Fruit fly (Drosophila melanogaster) whole organism, prepupa: ENCODE measurements around the gene IntS11.
A peak's percentile ranks its signal among the peaks of the same experiment; 100 is the strongest.

ENCODE experiments used
- CG10669 ChIP-seq: fragments of 200-800 bp; sonication (Bioruptor generic); optimal IDR thresholded peaks from 3 replicates; lab custom pipeline; 2018; ENCODE audit warnings: missing biosample characterization, mild to moderate bottlenecking, missing genetic modification characterization, moderate library complexity
- CG11294 ChIP-seq: fragments of 200-800 bp; sonication (Bioruptor generic); IDR thresholded peaks from 2 replicates; pipeline ENCODE4 v1.3.6; 2022; ENCODE audit warnings: missing biosample characterization, missing genetic modification characterization
- CG11902 ChIP-seq: fragments of 200-800 bp; sonication (Bioruptor generic); optimal IDR thresholded peaks from 3 replicates; lab custom pipeline; 2016; ENCODE audit warnings: missing biosample characterization, missing genetic modification characterization
- CG15336 ChIP-seq: fragments of 200-800 bp; sonication (Bioruptor generic); IDR thresholded peaks from 2 replicates; pipeline ENCODE4 v1.3.6; 2022; ENCODE audit warnings: missing biosample characterization, missing genetic modification characterization
- CG1621 ChIP-seq: fragments of 200-800 bp; sonication (Bioruptor generic); optimal IDR thresholded peaks from 3 replicates; lab custom pipeline; 2018; ENCODE audit warnings: missing biosample characterization, mild to moderate bottlenecking, missing genetic modification characterization
- CG16779 ChIP-seq: fragments of 200-800 bp; sonication (Bioruptor generic); optimal IDR thresholded peaks from 3 replicates; lab custom pipeline; 2017; ENCODE audit warnings: missing biosample characterization, mild to moderate bottlenecking, missing genetic modification characterization
- CG32006 ChIP-seq: fragments of 200-800 bp; sonication (Bioruptor generic); optimal IDR thresholded peaks from 3 replicates; lab custom pipeline; 2017; ENCODE audit warnings: missing biosample characterization, mild to moderate bottlenecking, missing genetic modification characterization
- CG3919 ChIP-seq: fragments of 200-800 bp; sonication (Bioruptor generic); optimal IDR thresholded peaks from 3 replicates; lab custom pipeline; 2016; ENCODE audit warnings: missing biosample characterization, missing genetic modification characterization
- CG4318 ChIP-seq: fragments of 200-800 bp; sonication (Bioruptor generic); optimal IDR thresholded peaks from 3 replicates; lab custom pipeline; 2017; ENCODE audit warnings: missing biosample characterization, mild to moderate bottlenecking, missing genetic modification characterization
- CG6163 ChIP-seq: fragments of 200-800 bp; sonication (Bioruptor generic); IDR thresholded peaks from 3 replicates; pipeline ENCODE4 v1.3.6; 2022; ENCODE audit warnings: missing biosample characterization, missing genetic modification characterization
- CG6276 ChIP-seq: fragments of 200-800 bp; sonication (Bioruptor generic); optimal IDR thresholded peaks from 2 replicates; lab custom pipeline; 2017; ENCODE audit warnings: missing biosample characterization, mild to moderate bottlenecking, missing genetic modification characterization
- CG6792 ChIP-seq: fragments of 200-800 bp; sonication (Bioruptor generic); optimal IDR thresholded peaks from 3 replicates; lab custom pipeline; 2016; ENCODE audit warnings: missing biosample characterization, missing genetic modification characterization
- CG6808 ChIP-seq: fragments of 200-800 bp; sonication (Bioruptor generic); optimal IDR thresholded peaks from 3 replicates; lab custom pipeline; 2017; ENCODE audit warnings: missing biosample characterization, missing genetic modification characterization, mild to moderate bottlenecking, moderate library complexity, missing genetic modification reagents
- CG6854 ChIP-seq: fragments of 200-800 bp; sonication (Bioruptor generic); optimal IDR thresholded peaks from 2 replicates; lab custom pipeline; 2017; ENCODE audit warnings: missing biosample characterization, mild to moderate bottlenecking, missing genetic modification characterization
- CG8119 ChIP-seq: fragments of 200-800 bp; sonication (Bioruptor generic); IDR thresholded peaks from 3 replicates; pipeline ENCODE4 v1.3.6; 2022; ENCODE audit warnings: missing biosample characterization, missing genetic modification characterization
- CG9139 ChIP-seq: fragments of 200-800 bp; sonication (Bioruptor generic); optimal IDR thresholded peaks from 3 replicates; lab custom pipeline; 2017; ENCODE audit warnings: missing biosample characterization, mild to moderate bottlenecking, missing genetic modification characterization
- Eip75B ChIP-seq: fragments of 200-800 bp; sonication (Bioruptor generic); optimal IDR thresholded peaks from 3 replicates; lab custom pipeline; 2016; ENCODE audit warnings: missing biosample characterization, missing genetic modification characterization
- Eip93F ChIP-seq: fragments of 200-800 bp; sonication (Bioruptor generic); optimal IDR thresholded peaks from 2 replicates; lab custom pipeline; 2016; ENCODE audit warnings: missing biosample characterization, mild to moderate bottlenecking, missing genetic modification characterization
- Ets21C ChIP-seq: fragments of 200-800 bp; sonication (Bioruptor generic); optimal IDR thresholded peaks from 3 replicates; lab custom pipeline; 2016; ENCODE audit warnings: missing biosample characterization, missing genetic modification characterization
- Hr4 ChIP-seq: fragments of 200-800 bp; sonication (Bioruptor generic); optimal IDR thresholded peaks from 3 replicates; lab custom pipeline; 2016; ENCODE audit warnings: missing biosample characterization, missing genetic modification characterization
- Lpt ChIP-seq: fragments of 200-800 bp; sonication (Bioruptor generic); optimal IDR thresholded peaks from 3 replicates; lab custom pipeline; 2016; ENCODE audit warnings: missing biosample characterization, missing genetic modification characterization
- OdsH ChIP-seq: fragments of 200-800 bp; sonication (Bioruptor generic); optimal IDR thresholded peaks from 3 replicates; lab custom pipeline; 2016; ENCODE audit warnings: missing biosample characterization, missing genetic modification characterization
- Sox102F ChIP-seq: fragments of 200-800 bp; sonication (Bioruptor generic); optimal IDR thresholded peaks from 2 replicates; lab custom pipeline; 2016; ENCODE audit warnings: missing biosample characterization, mild to moderate bottlenecking, missing genetic modification characterization
- Sox14 ChIP-seq: fragments of 200-800 bp; sonication (Bioruptor generic); optimal IDR thresholded peaks from 3 replicates; lab custom pipeline; 2016; ENCODE audit warnings: missing biosample characterization, missing genetic modification characterization
- achi ChIP-seq: fragments of 200-800 bp; sonication (Bioruptor generic); optimal IDR thresholded peaks from 3 replicates; lab custom pipeline; 2016; ENCODE audit warnings: missing biosample characterization, missing genetic modification characterization
- acj6 ChIP-seq: fragments of 200-800 bp; sonication (Bioruptor generic); optimal IDR thresholded peaks from 3 replicates; lab custom pipeline; 2016; ENCODE audit warnings: missing biosample characterization, missing genetic modification characterization
- cyc ChIP-seq: fragments of 200-800 bp; sonication (Bioruptor generic); optimal IDR thresholded peaks from 3 replicates; lab custom pipeline; 2016; ENCODE audit warnings: missing biosample characterization, missing genetic modification characterization
- eg ChIP-seq: fragments of 200-800 bp; sonication (Bioruptor generic); IDR thresholded peaks from 3 replicates; pipeline ENCODE4 v1.3.6; 2022; ENCODE audit warnings: missing biosample characterization, missing genetic modification characterization
- esn ChIP-seq: fragments of 200-800 bp; sonication (Bioruptor generic); optimal IDR thresholded peaks from 2 replicates; lab custom pipeline; 2016; ENCODE audit warnings: missing biosample characterization, mild to moderate bottlenecking, missing genetic modification characterization, moderate library complexity
- fkh ChIP-seq: fragments of 200-800 bp; sonication (Bioruptor generic); optimal IDR thresholded peaks from 3 replicates; lab custom pipeline; 2017; ENCODE audit warnings: missing biosample characterization, mild to moderate bottlenecking, missing genetic modification characterization, moderate library complexity
- net ChIP-seq: fragments of 200-800 bp; sonication (Bioruptor generic); optimal IDR thresholded peaks from 3 replicates; lab custom pipeline; 2016; ENCODE audit warnings: missing biosample characterization, missing genetic modification characterization
- pdm3 ChIP-seq: fragments of 200-800 bp; sonication (Bioruptor generic); optimal IDR thresholded peaks from 3 replicates; lab custom pipeline; 2016; ENCODE audit warnings: missing biosample characterization, missing genetic modification characterization
- ss ChIP-seq, 2 experiments: fragments of 200-800 bp; sonication (Bioruptor generic); optimal IDR thresholded peaks; 2 replicates in 1 of 2; 3 replicates in 1 of 2; lab custom pipeline; 2017 to 2018; ENCODE audit warnings: mild to moderate bottlenecking in 2 of 2, missing biosample characterization in 2 of 2, missing genetic modification characterization in 2 of 2, moderate library complexity in 1 of 2
- svp ChIP-seq: fragments of 200-800 bp; sonication (Bioruptor generic); peaks from one replicate; lab custom pipeline; 2016; ENCODE audit warnings: missing biosample characterization, missing genetic modification characterization
- topi ChIP-seq: fragments of 200-800 bp; sonication (Bioruptor generic); optimal IDR thresholded peaks from 3 replicates; lab custom pipeline; 2016; ENCODE audit warnings: missing biosample characterization, missing genetic modification characterization

The IntS11 gene

DNA sequence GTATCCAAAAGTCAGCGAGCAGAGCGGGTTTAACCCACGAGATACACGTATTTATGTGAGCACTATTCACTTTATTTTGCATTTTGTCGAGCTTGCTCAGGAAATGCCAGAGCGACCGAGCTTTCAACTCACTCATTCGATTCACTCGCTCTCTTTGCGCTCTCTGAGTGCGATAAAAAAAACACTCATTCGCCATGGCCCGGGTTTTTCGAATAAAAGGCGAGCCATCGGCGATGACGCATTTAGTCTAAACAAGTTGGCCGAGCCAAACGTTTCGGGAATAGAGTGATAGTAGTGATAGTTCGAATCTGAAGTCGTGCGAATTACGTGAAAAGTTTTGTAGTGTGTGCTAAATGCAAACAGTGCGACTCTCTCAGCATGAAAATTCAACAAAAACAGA, 37.2 kb downstream of the IntS11 start (continued):
- peak; percentile 45 for TF ChIP-seq CG6808 (GFP tag; lab: Kevin White, UChicago)
- TF ChIP-seq CG11294 (GFP tag; lab: Robert Waterston, UW) = no peak
- peak; percentile 25 for TF ChIP-seq CG3919 (GFP tag; lab: Kevin White, UChicago)
- peak; percentile 28 for TF ChIP-seq Eip75B (GFP tag; lab: Kevin White, UChicago)
- peak; percentile 34 for TF ChIP-seq esn (GFP tag; lab: Kevin White, UChicago)
- TF ChIP-seq CG6854 (GFP tag; lab: Kevin White, UChicago) = peak; percentile 79
- peak; percentile 44; the same call in 1 of the 3 replicates for TF ChIP-seq eg
- TF ChIP-seq pdm3 = no peak
- TF ChIP-seq fkh = peak; percentile 82
- no peak for TF ChIP-seq CG6792
- peak; percentile 45 for TF ChIP-seq CG16779 (tag; lab: Kevin White, UChicago)
- TF ChIP-seq svp (GFP tag; lab: Kevin White, UChicago) = peak; percentile 69
- peak; percentile 60 for TF ChIP-seq Eip93F
- peak; percentile 14 for TF ChIP-seq CG10669 (GFP tag; lab: Kevin White, UChicago)
- TF ChIP-seq topi (GFP tag; lab: Kevin White, UChicago) = peak; percentile 26
- no peak for TF ChIP-seq achi (GFP tag; lab: Kevin White, UChicago)
- no peak for TF ChIP-seq CG1621 (tag; lab: Kevin White, UChicago)
- TF ChIP-seq OdsH (GFP tag; lab: Kevin White, UChicago) = no peak
- no peak for TF ChIP-seq Ets21C (GFP tag; lab: Kevin White, UChicago)
- TF ChIP-seq net (GFP tag; lab: Kevin White, UChicago) = peak; percentile 48
- TF ChIP-seq CG8119 = peak; percentile 46; the same call in 1 of the 3 replicates
- TF ChIP-seq CG9139 (GFP tag; lab: Kevin White, UChicago) = peak; percentile 63
- no peak for TF ChIP-seq CG11902
- TF ChIP-seq, all 60 proteins: peak for 26

DNA sequence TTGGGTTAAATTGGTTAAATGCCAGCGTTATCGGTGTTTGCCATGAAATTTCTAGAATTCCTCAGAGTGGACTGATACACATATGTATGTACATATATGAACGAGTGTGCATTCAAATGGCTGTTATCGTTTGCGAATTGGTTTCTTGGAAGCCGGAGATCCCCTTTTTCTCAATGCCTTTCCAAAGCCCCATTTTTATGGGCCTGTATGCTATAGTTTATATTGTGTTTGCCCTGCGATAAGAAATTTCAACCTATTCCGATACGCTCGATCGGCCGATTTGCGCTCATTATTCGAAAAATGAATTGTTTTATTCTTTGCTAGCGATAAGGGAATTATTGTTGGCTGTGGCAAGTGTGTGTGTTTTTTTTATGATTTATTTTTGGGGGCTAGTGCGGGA, 38.1 kb downstream of the IntS11 start:
- TF ChIP-seq svp (GFP tag; lab: Kevin White, UChicago) (peak; percentile 53), acj6 (no peak), CG1621 (tag; lab: Kevin White, UChicago) (no peak)
- TF ChIP-seq, all 60 proteins: peak for 1

DNA sequence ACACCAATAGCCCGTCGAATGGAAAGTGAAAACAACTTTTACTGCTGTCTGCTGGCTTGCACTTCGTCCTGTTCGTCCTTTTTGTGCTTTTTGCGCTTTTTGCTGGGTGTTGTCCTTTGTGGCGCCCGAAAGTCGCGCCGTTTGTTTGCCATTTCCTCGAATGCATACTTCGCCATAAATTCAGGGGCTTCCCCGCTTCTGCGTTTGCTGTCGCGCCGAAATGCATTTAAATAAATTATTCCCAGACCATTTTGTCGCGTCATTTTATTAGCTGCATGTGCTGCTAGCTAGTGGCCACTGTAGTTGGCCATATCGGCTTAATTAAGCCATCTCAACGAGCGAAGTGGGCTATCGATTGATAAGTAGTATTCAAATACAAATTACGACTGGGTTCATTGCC, 40.1 kb downstream of the IntS11 start:
- TF ChIP-seq eg (no peak), achi (GFP tag; lab: Kevin White, UChicago) (no peak), Sox102F (no peak), CG6854 (GFP tag; lab: Kevin White, UChicago) (no peak), CG6163 (GFP tag; lab: Robert Waterston, UW) (no peak), CG3919 (GFP tag; lab: Kevin White, UChicago) (no peak), cyc (no peak), Hr4 (no peak), Eip93F (no peak), CG15336 (GFP tag; lab: Robert Waterston, UW) (no peak), ss (GFP tag; optimal IDR thresholded peaks at IDR 0.05; lab: Kevin White, UChicago) (no peak), CG32006 (GFP tag; lab: Kevin White, UChicago) (no peak), topi (GFP tag; lab: Kevin White, UChicago) (no peak), CG4318 (no peak), Lpt (GFP tag; lab: Kevin White, UChicago) (no peak), Sox14 (GFP tag; lab: Kevin White, UChicago) (no peak), CG6276 (GFP tag; lab: Kevin White, UChicago) (no peak)
